Fruit fly (Drosophila melanogaster) whole organism, prepupa: ENCODE measurements around the gene Grip.

Experiments used
- CG11294 ChIP-seq: fragments of 200-800 bp; sonication (Bioruptor generic); IDR thresholded peaks from 2 replicates; pipeline ENCODE4 v1.3.6; 2022; ENCODE audit warnings: missing biosample characterization, missing genetic modification characterization
- CG3919 ChIP-seq: fragments of 200-800 bp; sonication (Bioruptor generic); optimal IDR thresholded peaks from 3 replicates; lab custom pipeline; 2016; ENCODE audit warnings: missing biosample characterization, missing genetic modification characterization
- CG8319 ChIP-seq: fragments of 200-800 bp; sonication (Bioruptor generic); optimal IDR thresholded peaks from 3 replicates; lab custom pipeline; 2016; ENCODE audit warnings: missing biosample characterization, missing genetic modification characterization
- Gug ChIP-seq: fragments of 200-800 bp; sonication (Bioruptor generic); IDR thresholded peaks from 2 replicates; pipeline ENCODE4 v1.3.6; 2022; ENCODE audit warnings: missing biosample characterization, missing genetic modification characterization
- Lpt ChIP-seq: fragments of 200-800 bp; sonication (Bioruptor generic); optimal IDR thresholded peaks from 3 replicates; lab custom pipeline; 2016; ENCODE audit warnings: missing biosample characterization, missing genetic modification characterization
- achi ChIP-seq: fragments of 200-800 bp; sonication (Bioruptor generic); optimal IDR thresholded peaks from 3 replicates; lab custom pipeline; 2016; ENCODE audit warnings: missing biosample characterization, missing genetic modification characterization
- net ChIP-seq: fragments of 200-800 bp; sonication (Bioruptor generic); optimal IDR thresholded peaks from 3 replicates; lab custom pipeline; 2016; ENCODE audit warnings: missing biosample characterization, missing genetic modification characterization

- TF ChIP-seq achi (GFP tag; lab: Kevin White, UChicago) (no peak), Gug (GFP tag; lab: Robert Waterston, UW) (no peak), CG11294 (no peak), CG3919 (GFP tag; lab: Kevin White, UChicago) (no peak), net (GFP tag; lab: Kevin White, UChicago) (no peak), CG8319 (no peak), Lpt (no peak)
Observed at dm6 chrX:5949951-5950350, 16.1 kb upstream of the Grip start, which contains the start of gene CG32755.
